Worm (Caenorhabditis elegans): ENCODE data around the gene Y38E10A.3.
A peak's percentile ranks its signal among the peaks of the same experiment; 100 is the strongest.

Y38E10A.3 gene

DNA sequence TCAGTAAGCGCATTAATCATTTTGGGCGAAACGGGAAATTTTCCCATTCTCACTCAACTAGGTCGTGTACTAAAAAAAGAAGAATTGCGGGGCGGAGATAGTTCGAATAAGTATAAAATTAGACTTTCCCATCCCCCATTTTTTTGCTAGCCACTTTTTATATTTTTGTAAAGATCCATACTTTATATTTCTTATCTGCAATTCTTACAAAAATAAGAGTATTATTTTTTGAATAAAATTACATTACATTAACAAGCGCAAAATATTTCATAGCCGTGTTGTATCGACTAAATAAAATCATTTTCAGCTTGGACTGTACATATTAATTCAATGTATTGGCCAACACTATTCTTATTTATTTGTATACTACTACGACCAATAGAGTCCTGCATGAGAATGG, 19.0 kb downstream of the Y38E10A.3 start, which contains the start of gene F49C5.11:
F49C5.11 (plus strand) TSS at position 301 of the 400 bp plus-strand sequence.
- TF ChIP-seq pros-1 (tag; optimal IDR thresholded peaks at IDR 0.05): no peak
- no peak for TF ChIP-seq pag-3 (tag; optimal IDR thresholded peaks at IDR 0.05; ENCODE audit: borderline replicate concordance)
- TF ChIP-seq lim-6 (tag; optimal IDR thresholded peaks at IDR 0.05): no peak
- TF ChIP-seq madf-2 (tag; optimal IDR thresholded peaks at IDR 0.05): no peak
- TF ChIP-seq ama-1 (optimal IDR thresholded peaks at IDR 0.05): no peak
- no peak for TF ChIP-seq unc-86 (tag; optimal IDR thresholded peaks at IDR 0.05)
- no peak for TF ChIP-seq unc-3 (GFP tag; conservative IDR thresholded peaks at IDR 0.05)
- no peak for TF ChIP-seq unc-3 (tag; optimal IDR thresholded peaks at IDR 0.05)
- TF ChIP-seq elt-2 (tag; optimal IDR thresholded peaks at IDR 0.05): no peak
- TF ChIP-seq pax-1 (tag; optimal IDR thresholded peaks at IDR 0.05): no peak
- no peak for TF ChIP-seq unc-42 (tag; optimal IDR thresholded peaks at IDR 0.05)
- TF ChIP-seq ttx-3 (tag; optimal IDR thresholded peaks at IDR 0.05): no peak
- TF ChIP-seq elt-4 (tag; optimal IDR thresholded peaks at IDR 0.05): no peak
- no peak for TF ChIP-seq hlh-6 (tag; optimal IDR thresholded peaks at IDR 0.05)

DNA sequence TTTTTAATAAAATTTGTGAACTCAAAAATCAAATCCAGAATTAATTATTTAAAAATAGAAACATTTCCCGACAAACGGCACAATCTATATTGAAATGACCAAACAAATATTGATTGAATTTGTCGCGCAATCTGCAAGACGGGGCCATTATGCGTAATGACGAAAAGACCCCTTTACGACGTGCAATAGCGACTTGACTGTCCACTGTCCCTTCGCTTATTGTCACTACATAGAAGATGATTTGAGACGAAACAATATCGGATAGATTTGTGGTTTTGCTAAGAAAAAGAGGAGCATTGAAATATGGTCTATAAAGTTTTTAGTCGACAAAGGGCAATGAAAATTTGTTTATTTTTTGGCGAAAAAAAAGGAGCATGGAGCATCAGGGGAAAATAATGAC, 23.6 kb downstream of the Y38E10A.3 start:
- no peak for TF ChIP-seq syd-9 (tag; optimal IDR thresholded peaks at IDR 0.05)
- no peak for TF ChIP-seq rnt-1 (tag; optimal IDR thresholded peaks at IDR 0.05)
- TF ChIP-seq fkh-6 (tag; optimal IDR thresholded peaks at IDR 0.05): no peak
- peak; percentile 97 for TF ChIP-seq sdc-2 (tag; optimal IDR thresholded peaks at IDR 0.05)
- no peak for TF ChIP-seq T23F11.4 (GFP tag; optimal IDR thresholded peaks at IDR 0.05)
- no peak for TF ChIP-seq hlh-6 (tag; optimal IDR thresholded peaks at IDR 0.05)

DNA sequence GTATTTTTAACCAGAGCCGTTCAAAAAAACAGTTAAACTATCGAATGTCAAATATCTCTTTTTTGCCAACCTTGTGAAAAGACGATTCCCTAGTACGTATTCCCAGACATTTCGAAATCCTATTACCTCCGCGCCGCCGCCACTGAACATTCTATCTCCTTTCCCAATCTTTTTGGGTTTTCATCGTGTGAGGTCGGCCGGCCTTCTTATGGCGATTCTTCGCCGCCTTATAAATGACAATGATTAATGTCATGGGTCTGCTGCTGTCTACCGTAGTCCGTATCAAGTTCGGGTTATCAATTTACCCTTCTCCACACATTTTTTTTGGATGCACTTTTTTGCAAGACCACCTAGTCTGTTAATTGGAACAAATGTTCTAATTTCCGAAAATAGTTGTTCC, 25.0 kb downstream of the Y38E10A.3 start:
- TF ChIP-seq elt-4 (tag; optimal IDR thresholded peaks at IDR 0.05) (no peak), ceh-48 (tag; optimal IDR thresholded peaks at IDR 0.05) (no peak), nhr-11 (tag; optimal IDR thresholded peaks at IDR 0.05) (no peak), pax-1 (tag; optimal IDR thresholded peaks at IDR 0.05) (no peak), unc-3 (GFP tag; conservative IDR thresholded peaks at IDR 0.05) (no peak), unc-3 (tag; optimal IDR thresholded peaks at IDR 0.05) (no peak)

DNA sequence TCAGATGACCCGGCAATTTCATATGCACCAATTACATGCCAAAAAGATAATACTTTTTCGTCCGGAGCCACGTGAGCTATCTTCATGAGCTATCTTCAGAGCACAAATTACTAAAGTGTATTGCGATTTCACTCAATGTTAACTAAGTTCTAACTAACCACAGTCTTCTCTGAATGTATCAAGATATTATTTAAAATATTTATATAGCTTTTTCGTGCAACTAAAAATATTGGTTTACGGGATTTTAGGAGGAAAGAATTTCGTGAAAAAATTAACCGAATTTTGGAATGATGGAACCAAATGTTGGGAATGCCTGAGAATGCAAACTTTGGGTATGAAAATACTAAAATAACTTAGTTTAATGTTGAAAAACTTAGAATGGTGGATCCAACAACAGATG, 27.0 kb downstream of the Y38E10A.3 start, which contains the start of gene F49C5.16:
F49C5.16 (plus strand) TSS at position 301 of the 400 bp plus-strand sequence.
- no peak for TF ChIP-seq ceh-45 (GFP tag; IDR thresholded peaks at IDR 0.05)

DNA sequence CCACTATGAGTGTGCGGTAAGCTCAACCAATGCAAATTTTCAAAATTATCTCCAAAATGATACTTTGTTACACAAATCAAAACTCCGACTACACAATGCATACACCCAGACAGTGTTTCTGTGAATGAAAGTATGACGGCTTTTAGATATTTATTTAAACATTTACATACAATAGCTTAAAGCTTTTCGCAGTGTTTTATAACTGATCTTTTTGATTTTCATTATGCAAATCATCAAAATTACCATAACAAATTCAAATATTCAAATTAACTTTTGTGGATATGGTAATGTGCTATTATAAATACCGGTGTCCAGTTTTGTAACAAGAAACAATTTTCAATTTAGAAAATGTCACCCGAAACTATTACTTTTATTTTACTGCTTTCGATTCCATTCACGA, 28.2 kb downstream of the Y38E10A.3 start, which contains the start of the genes F49C5.5 and F49C5.10:
F49C5.5 (minus strand) TSS at position 101 of the 400 bp plus-strand sequence.
F49C5.10 (plus strand) TSS at position 344 of the 400 bp plus-strand sequence.
- no peak for TF ChIP-seq rnt-1 (tag; optimal IDR thresholded peaks at IDR 0.05)
- no peak for TF ChIP-seq C38D4.7 (GFP tag; optimal IDR thresholded peaks at IDR 0.05)
- no peak for TF ChIP-seq hlh-6 (tag; optimal IDR thresholded peaks at IDR 0.05)
- no peak for TF ChIP-seq dve-1 (tag; optimal IDR thresholded peaks at IDR 0.05)
- no peak for TF ChIP-seq tbx-2 (tag; optimal IDR thresholded peaks at IDR 0.05)
- TF ChIP-seq ceh-6 (GFP tag; optimal IDR thresholded peaks at IDR 0.05): no peak
- no peak for TF ChIP-seq madf-2 (tag; optimal IDR thresholded peaks at IDR 0.05)
- TF ChIP-seq eyg-1 (tag; optimal IDR thresholded peaks at IDR 0.05): no peak
- no peak for TF ChIP-seq zip-5 (tag; optimal IDR thresholded peaks at IDR 0.05)
- no peak for TF ChIP-seq nhr-232 (tag; optimal IDR thresholded peaks at IDR 0.05)
- no peak for TF ChIP-seq fkh-10 (GFP tag; optimal IDR thresholded peaks at IDR 0.05)
- TF ChIP-seq K09A11.1 (tag; optimal IDR thresholded peaks at IDR 0.05; ENCODE audit: insufficient read depth): no peak
- TF ChIP-seq nfya-1 (tag; optimal IDR thresholded peaks at IDR 0.05): no peak
- TF ChIP-seq npax-4 (tag; optimal IDR thresholded peaks at IDR 0.05): no peak
- no peak for TF ChIP-seq hlh-15 (tag; optimal IDR thresholded peaks at IDR 0.05)

DNA sequence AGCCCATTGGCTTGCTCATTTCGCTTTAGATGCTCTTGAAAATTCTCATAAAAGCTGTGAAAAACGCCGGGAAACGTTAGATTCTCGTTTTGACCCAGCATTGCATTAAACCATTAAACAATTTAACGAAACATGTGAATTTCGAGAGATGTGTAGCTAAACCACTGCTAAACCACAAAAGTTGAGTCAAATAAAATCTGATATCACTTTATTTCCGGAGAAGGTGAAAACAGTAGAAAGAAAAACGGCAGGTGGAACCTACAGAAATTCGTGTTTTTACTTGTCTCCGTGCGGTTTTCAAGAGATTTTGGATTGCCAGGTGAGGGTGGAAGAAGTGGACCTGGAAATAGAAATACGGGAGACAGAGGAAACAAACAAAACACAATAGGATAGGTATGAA, 30.0 kb downstream of the Y38E10A.3 start, which contains the start of gene F49C5.9:
F49C5.9 (minus strand) TSS at position 101 of the 400 bp plus-strand sequence.
- TF ChIP-seq ceh-34 (tag; optimal IDR thresholded peaks at IDR 0.05) (no peak), ceh-45 (GFP tag; IDR thresholded peaks at IDR 0.05) (no peak), dmd-4 (tag; optimal IDR thresholded peaks at IDR 0.05; ENCODE audit: borderline replicate concordance) (no peak)
